Worm (Caenorhabditis elegans): ENCODE data around the gene ZK418.2.

Gene ZK418.2

DNA sequence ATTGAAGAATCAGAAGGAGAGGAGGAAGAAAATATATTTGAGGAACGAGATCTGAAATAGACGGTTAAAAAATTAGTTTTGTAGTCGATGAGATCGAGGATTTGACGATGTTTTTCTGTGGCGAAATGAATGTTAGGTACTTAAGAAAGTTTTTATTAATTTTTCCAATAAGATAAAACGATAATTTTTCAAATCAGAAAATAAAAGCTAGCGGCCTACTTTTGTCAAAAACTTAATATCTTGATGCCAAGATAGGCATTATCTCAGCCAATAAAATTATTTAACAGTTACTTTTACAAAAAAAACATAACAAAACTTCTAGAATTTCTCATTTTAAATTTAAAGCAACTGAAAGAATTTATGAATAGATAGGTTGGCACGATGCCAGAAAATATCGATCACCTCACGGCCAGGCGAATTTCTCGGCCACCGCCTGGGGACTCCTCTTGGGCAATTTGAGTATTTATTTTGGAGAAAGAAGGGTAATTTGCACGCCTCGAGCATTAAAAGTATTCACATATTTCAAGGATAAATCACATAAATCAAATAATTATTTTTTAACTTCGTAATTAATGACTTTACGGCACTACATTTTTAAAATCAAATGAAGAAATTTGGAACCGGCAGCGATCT is 3.3 kb upstream of the ZK418.2 start, which contains the start of gene fubl-2:
Gene fubl-2 (minus strand): TSS at position 51 of the 633 bp plus-strand sequence.
- TF ChIP-seq pha-4 (tag; optimal IDR thresholded peaks at IDR 0.05) (no peak), ama-1 (optimal IDR thresholded peaks at IDR 0.05) (no peak), ttx-3 (tag; optimal IDR thresholded peaks at IDR 0.05) (no peak), tbx-2 (tag; optimal IDR thresholded peaks at IDR 0.05) (no peak), ceh-34 (tag; optimal IDR thresholded peaks at IDR 0.05) (peak; percentile 34), madf-2 (tag; optimal IDR thresholded peaks at IDR 0.05) (no peak), pax-1 (tag; optimal IDR thresholded peaks at IDR 0.05) (no peak), fax-1 (tag; optimal IDR thresholded peaks at IDR 0.05) (peak; percentile 18), ceh-9 (tag; optimal IDR thresholded peaks at IDR 0.05) (no peak), ahr-1 (tag; optimal IDR thresholded peaks at IDR 0.05) (no peak), K09A11.1 (tag; optimal IDR thresholded peaks at IDR 0.05; ENCODE audit: insufficient read depth) (no peak), elt-2 (tag; optimal IDR thresholded peaks at IDR 0.05) (peak; percentile 48), elt-4 (tag; optimal IDR thresholded peaks at IDR 0.05) (no peak), ceh-2 (tag; optimal IDR thresholded peaks at IDR 0.05) (peak; percentile 82), dmd-4 (tag; optimal IDR thresholded peaks at IDR 0.05; ENCODE audit: borderline replicate concordance) (no peak), rnt-1 (tag; optimal IDR thresholded peaks at IDR 0.05) (peak; percentile 18), T23F11.4 (GFP tag; optimal IDR thresholded peaks at IDR 0.05) (no peak), pat-9 (tag; optimal IDR thresholded peaks at IDR 0.05) (no peak), C08G9.2 (tag; optimal IDR thresholded peaks at IDR 0.05) (peak; percentile 79), ceh-31 (tag; optimal IDR thresholded peaks at IDR 0.05) (peak; percentile 90), sox-4 (tag; optimal IDR thresholded peaks at IDR 0.05) (no peak), fkh-6 (tag; optimal IDR thresholded peaks at IDR 0.05) (peak; percentile 42), F13H6.1 (tag; optimal IDR thresholded peaks at IDR 0.05) (peak; percentile 3), fkh-10 (GFP tag; optimal IDR thresholded peaks at IDR 0.05) (no peak), ceh-18 (tag; optimal IDR thresholded peaks at IDR 0.05) (no peak), hlh-8 (tag; optimal IDR thresholded peaks at IDR 0.05) (peak; percentile 6), ref-2 (tag; optimal IDR thresholded peaks at IDR 0.05) (peak; percentile 15), tbx-7 (tag; optimal IDR thresholded peaks at IDR 0.05) (peak; percentile 54), ets-4 (tag; optimal IDR thresholded peaks at IDR 0.05) (peak; percentile 79), K02D7.2 (tag; optimal IDR thresholded peaks at IDR 0.05) (no peak), unc-42 (tag; optimal IDR thresholded peaks at IDR 0.05) (peak; percentile 16), unc-3 (GFP tag; conservative IDR thresholded peaks at IDR 0.05) (no peak), unc-3 (tag; optimal IDR thresholded peaks at IDR 0.05) (no peak), zip-5 (tag; optimal IDR thresholded peaks at IDR 0.05) (peak; percentile 42), ceh-48 (tag; optimal IDR thresholded peaks at IDR 0.05) (peak; percentile 73), ceh-45 (GFP tag; IDR thresholded peaks at IDR 0.05) (no peak), ceh-30 (tag; optimal IDR thresholded peaks at IDR 0.05) (no peak), pha-2 (tag; optimal IDR thresholded peaks at IDR 0.05) (no peak), nhr-11 (tag; optimal IDR thresholded peaks at IDR 0.05) (no peak), unc-86 (tag; optimal IDR thresholded peaks at IDR 0.05) (no peak)

DNA sequence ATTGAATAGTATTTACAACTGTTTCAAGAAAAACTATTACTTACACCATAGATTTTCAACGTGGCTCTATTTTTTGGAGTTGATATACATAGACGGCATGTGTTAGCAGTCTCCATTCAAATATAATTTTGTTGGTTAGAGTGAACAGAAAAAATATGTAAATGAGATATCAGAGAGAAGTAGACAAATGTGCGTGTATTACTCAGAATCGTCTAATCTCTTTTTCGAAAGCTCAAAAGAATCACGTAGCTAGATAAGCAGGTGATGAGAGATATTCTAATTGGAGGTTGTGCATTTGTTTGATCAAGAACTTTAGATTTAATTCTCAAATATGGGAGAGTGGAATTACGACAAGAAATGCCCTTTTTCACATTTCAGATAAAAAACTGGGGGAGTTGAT is 597 bp upstream of the ZK418.2 start, which contains the start of gene ZK418.10:
Gene ZK418.10 (minus strand): TSS at position 148 of the 400 bp plus-strand sequence.
- TF ChIP-seq unc-42 (tag; optimal IDR thresholded peaks at IDR 0.05): no peak
- TF ChIP-seq Y22D7AL.16 (tag; optimal IDR thresholded peaks at IDR 0.05): no peak
- TF ChIP-seq ceh-22 (tag; optimal IDR thresholded peaks at IDR 0.05): no peak
- no peak for TF ChIP-seq ceh-30 (tag; optimal IDR thresholded peaks at IDR 0.05)

DNA sequence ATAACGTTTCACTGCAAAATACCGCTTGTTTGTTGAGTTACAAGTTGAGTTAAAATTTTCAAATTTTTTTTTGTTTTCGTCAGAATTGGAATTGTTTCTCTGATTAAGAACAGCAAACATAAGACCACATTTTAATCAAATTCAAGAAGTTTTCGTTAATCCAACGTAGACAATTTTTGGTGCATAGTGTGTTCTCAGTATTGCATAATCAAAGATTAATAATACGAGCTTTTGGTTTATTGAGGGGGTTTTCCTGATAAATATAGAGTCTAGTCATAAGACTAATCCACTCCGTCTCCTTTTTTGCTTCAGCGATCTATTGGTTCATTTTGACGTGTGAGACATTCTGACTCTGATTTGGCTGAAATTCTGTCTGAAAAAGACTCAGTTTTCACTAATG is 4.0 kb downstream of the ZK418.2 start, which contains the start of gene nhr-9:
Gene nhr-9 (plus strand): TSS at position 307 of the 400 bp plus-strand sequence.
- no peak for TF ChIP-seq fax-1 (tag; optimal IDR thresholded peaks at IDR 0.05)
